Fruit fly (Drosophila melanogaster) whole organism, pupa: ENCODE data around the gene CG18662.

Experiments used
- CG14655 ChIP-seq: fragments of 200-800 bp; sonication (Bioruptor generic); optimal IDR thresholded peaks from 3 replicates; lab custom pipeline; 2017; ENCODE audit warnings: mild to moderate bottlenecking, missing biosample characterization, missing genetic modification reagents, missing genetic modification characterization
- CG15710 ChIP-seq: fragments of 200-800 bp; sonication (Bioruptor generic); optimal IDR thresholded peaks from 2 replicates; lab custom pipeline; 2018; ENCODE audit warnings: missing biosample characterization, mild to moderate bottlenecking, missing genetic modification characterization, moderate library complexity
- CG32121 ChIP-seq: fragments of 200-800 bp; sonication (Bioruptor generic); IDR thresholded peaks from 2 replicates; pipeline ENCODE4 v1.3.6; 2022; ENCODE audit warnings: missing biosample characterization, missing genetic modification characterization
- CG4496 ChIP-seq: fragments of 200-800 bp; sonication (Bioruptor generic); IDR thresholded peaks from 3 replicates; pipeline ENCODE4 v1.3.6; 2022; ENCODE audit warnings: missing biosample characterization, missing genetic modification characterization
- CG8301 ChIP-seq: fragments of 200-800 bp; sonication (Bioruptor generic); optimal IDR thresholded peaks from 2 replicates; lab custom pipeline; 2018; ENCODE audit warnings: missing biosample characterization, mild to moderate bottlenecking, missing genetic modification characterization
- CG9948 ChIP-seq: fragments of 200-800 bp; sonication (Bioruptor generic); optimal IDR thresholded peaks from 2 replicates; lab custom pipeline; 2018; ENCODE audit warnings: missing biosample characterization, mild to moderate bottlenecking, missing genetic modification characterization, moderate library complexity
- D1 ChIP-seq: fragments of 200-800 bp; sonication (Bioruptor generic); optimal IDR thresholded peaks from 2 replicates; lab custom pipeline; 2018; ENCODE audit warnings: missing biosample characterization, mild to moderate bottlenecking, missing genetic modification characterization, moderate library complexity
- EcR ChIP-seq: fragments of 200-800 bp; sonication (Bioruptor generic); optimal IDR thresholded peaks from 3 replicates; lab custom pipeline; 2019; ENCODE audit warnings: missing biosample characterization, missing genetic modification characterization, mild to moderate bottlenecking, moderate library complexity, missing genetic modification reagents
- Pif1A ChIP-seq: fragments of 200-800 bp; sonication (Bioruptor generic); optimal IDR thresholded peaks from 3 replicates; lab custom pipeline; 2016; ENCODE audit warnings: missing biosample characterization, missing genetic modification characterization

DNA sequence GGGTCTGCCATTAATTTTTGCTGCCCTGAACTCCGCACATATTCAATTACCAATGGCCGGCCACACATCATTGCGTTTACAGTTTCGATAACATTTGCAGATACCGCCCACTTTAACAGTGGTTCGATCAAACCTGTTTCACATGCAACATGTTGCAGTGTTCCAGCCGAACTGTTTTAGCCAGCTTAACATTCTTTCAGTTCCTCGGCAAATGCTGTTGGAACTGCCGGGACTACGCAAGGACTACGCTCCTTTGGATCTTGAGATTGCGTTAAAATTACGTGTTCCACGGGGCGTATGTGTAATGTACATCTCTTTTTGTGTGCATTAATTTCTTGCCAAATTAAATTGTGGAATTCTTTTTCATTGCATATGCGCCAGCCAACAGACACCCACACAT is 39.0 kb downstream of the CG18662 start:
- TF ChIP-seq CG32121 (GFP tag; lab: Robert Waterston, UW) (no peak), D1 (no peak), CG14655 (GFP tag; lab: Kevin White, UChicago) (no peak), Pif1A (GFP tag; lab: Kevin White, UChicago) (no peak), CG8301 (tag; lab: Kevin White, UChicago) (no peak), EcR (GFP tag; lab: Kevin White, UChicago) (no peak), CG4496 (no peak), CG9948 (tag; lab: Kevin White, UChicago) (no peak), CG15710 (tag; lab: Kevin White, UChicago) (no peak)
